Fruit fly (Drosophila melanogaster) whole organism: ENCODE results near the gene Sbds.

Source experiments
- Dll ChIP-seq: fragments of >200 bp; optimal IDR thresholded peaks from 2 replicates; lab custom pipeline; 2017
- usp ChIP-seq: fragments of >200 bp; optimal IDR thresholded peaks from 2 replicates; lab custom pipeline; 2017; ENCODE audit warnings: missing biosample characterization, missing genetic modification characterization, mixed read lengths

dm6 chr3L:6719392-6719889 is 33.3 kb upstream of the Sbds start, which contains the start of gene ple:
- TF ChIP-seq usp (no peak), Dll (no peak)
